Fruit fly (Drosophila melanogaster) whole organism, embryonic: ENCODE results near the gene TfIIA-S.
A peak's percentile ranks its signal among the peaks of the same experiment; 100 is the strongest.

ENCODE experiments used
- Ada2b ChIP-seq: fragments of 200-800 bp; sonication (Bioruptor generic); IDR thresholded peaks from 2 replicates; pipeline ENCODE4 v1.3.6; 2022; ENCODE audit warnings: missing biosample characterization, missing genetic modification characterization
- Antp ChIP-seq: fragments of 200-800 bp; sonication (Bioruptor generic); optimal IDR thresholded peaks from 3 replicates; lab custom pipeline; 2016; ENCODE audit warnings: missing biosample characterization, missing genetic modification characterization
- Blimp-1 ChIP-seq: fragments of 200-800 bp; sonication (Bioruptor generic); optimal IDR thresholded peaks from 3 replicates; lab custom pipeline; 2018; ENCODE audit warnings: missing biosample characterization, missing genetic modification characterization, mild to moderate bottlenecking, moderate library complexity, missing genetic modification reagents
- CG10543 ChIP-seq: fragments of 200-800 bp; sonication (Bioruptor generic); optimal IDR thresholded peaks from 3 replicates; lab custom pipeline; 2017; ENCODE audit warnings: missing biosample characterization, mild to moderate bottlenecking, missing genetic modification characterization, moderate library complexity
- CG13296 ChIP-seq: fragments of 200-800 bp; sonication (Bioruptor generic); optimal IDR thresholded peaks from 3 replicates; lab custom pipeline; 2018; ENCODE audit warnings: missing biosample characterization, mild to moderate bottlenecking, missing genetic modification characterization
- CG13775 ChIP-seq: fragments of 200-800 bp; sonication (Bioruptor generic); optimal IDR thresholded peaks from 3 replicates; lab custom pipeline; 2017; ENCODE audit warnings: missing biosample characterization, mild to moderate bottlenecking, missing genetic modification characterization
- CG14710 ChIP-seq: fragments of 200-800 bp; sonication (Bioruptor generic); optimal IDR thresholded peaks from 3 replicates; lab custom pipeline; 2019; ENCODE audit warnings: missing biosample characterization, mild to moderate bottlenecking, missing genetic modification characterization, moderate library complexity
- CG15601 ChIP-seq: fragments of 200-800 bp; sonication (Bioruptor generic); optimal IDR thresholded peaks from 3 replicates; lab custom pipeline; 2019; ENCODE audit warnings: missing biosample characterization, mild to moderate bottlenecking, missing genetic modification characterization, moderate library complexity
- CG16813 ChIP-seq: fragments of 200-800 bp; sonication (Bioruptor generic); IDR thresholded peaks from 3 replicates; pipeline ENCODE4 v1.3.6; 2022; ENCODE audit warnings: missing biosample characterization, missing genetic modification characterization; ENCODE audit not compliant: partially characterized antibody
- CG16815 ChIP-seq: fragments of 200-800 bp; sonication (Bioruptor generic); optimal IDR thresholded peaks from 3 replicates; lab custom pipeline; 2017; ENCODE audit warnings: missing biosample characterization, mild to moderate bottlenecking, missing genetic modification characterization
- CG17385 ChIP-seq: fragments of 200-800 bp; sonication (Bioruptor generic); optimal IDR thresholded peaks from 3 replicates; lab custom pipeline; 2018; ENCODE audit warnings: missing biosample characterization, mild to moderate bottlenecking, missing genetic modification characterization
- CG18262 ChIP-seq: fragments of 200-800 bp; optimal IDR thresholded peaks from 3 replicates; lab custom pipeline; 2019; ENCODE audit warnings: missing biosample characterization, mild to moderate bottlenecking, missing genetic modification characterization, moderate library complexity
- CG18476 ChIP-seq: fragments of 200-800 bp; sonication (Bioruptor generic); optimal IDR thresholded peaks from 2 replicates; lab custom pipeline; 2016; ENCODE audit warnings: missing biosample characterization, mild to moderate bottlenecking, missing genetic modification characterization
- CG2202 ChIP-seq: fragments of 200-800 bp; sonication (Bioruptor generic); optimal IDR thresholded peaks from 2 replicates; lab custom pipeline; 2018; ENCODE audit warnings: missing biosample characterization, mild to moderate bottlenecking, missing genetic modification characterization
- CG3838 ChIP-seq: fragments of 200-800 bp; sonication (Bioruptor generic); optimal IDR thresholded peaks from 3 replicates; lab custom pipeline; 2016; ENCODE audit warnings: missing biosample characterization, missing genetic modification characterization
- CG4854 ChIP-seq: fragments of 200-800 bp; sonication (Bioruptor generic); optimal IDR thresholded peaks from 2 replicates; lab custom pipeline; 2016; ENCODE audit warnings: missing biosample characterization, missing genetic modification characterization, inconsistent platforms
- CG6175 ChIP-seq: fragments of 200-800 bp; sonication (Bioruptor generic); IDR thresholded peaks from 3 replicates; pipeline ENCODE4 v1.3.6; 2022; ENCODE audit warnings: missing biosample characterization, missing genetic modification characterization
- CG6683 ChIP-seq: fragments of 200-800 bp; sonication (Bioruptor generic); optimal IDR thresholded peaks from 2 replicates; lab custom pipeline; 2017; ENCODE audit warnings: missing biosample characterization, mild to moderate bottlenecking, missing genetic modification characterization, missing genetic modification reagents
- CG7271 ChIP-seq: fragments of 200-800 bp; sonication (Bioruptor generic); optimal IDR thresholded peaks from 2 replicates; lab custom pipeline; 2018; ENCODE audit warnings: missing biosample characterization, mild to moderate bottlenecking, missing genetic modification characterization, moderate library complexity
- CG9817 ChIP-seq: fragments of 200-800 bp; sonication (Bioruptor generic); optimal IDR thresholded peaks from 2 replicates; lab custom pipeline; 2018; ENCODE audit warnings: missing biosample characterization, mild to moderate bottlenecking, missing genetic modification characterization, moderate library complexity
- CHES-1-like ChIP-seq: fragments of 200-800 bp; sonication (Bioruptor generic); optimal IDR thresholded peaks from 2 replicates; lab custom pipeline; 2016; ENCODE audit warnings: missing biosample characterization, missing genetic modification characterization
- CoRest ChIP-seq: fragments of 200-800 bp; sonication (Bioruptor generic); optimal IDR thresholded peaks from 3 replicates; lab custom pipeline; 2018; ENCODE audit warnings: missing biosample characterization, mild to moderate bottlenecking, missing genetic modification characterization, moderate library complexity
- D ChIP-seq, 2 experiments: fragments of 200-800 bp in 1 of 2; fragments of >200 bp in 1 of 2; sonication (Bioruptor generic) in 1 of 2; optimal IDR thresholded peaks; 2 replicates in 1 of 2; 3 replicates in 1 of 2; lab custom pipeline; 2017; ENCODE audit warnings: mild to moderate bottlenecking in 1 of 2, missing biosample characterization in 1 of 2, missing genetic modification characterization in 1 of 2, missing genetic modification reagents in 1 of 2
- D19B ChIP-seq: fragments of 200-800 bp; sonication (Bioruptor generic); optimal IDR thresholded peaks from 2 replicates; lab custom pipeline; 2017; ENCODE audit warnings: missing biosample characterization, mild to moderate bottlenecking, missing genetic modification characterization
- Dp ChIP-seq: fragments of 200-800 bp; sonication (Bioruptor generic); optimal IDR thresholded peaks from 2 replicates; lab custom pipeline; 2018; ENCODE audit warnings: missing biosample characterization, mild to moderate bottlenecking, missing genetic modification characterization, moderate library complexity
- Drgx ChIP-seq: fragments of 200-800 bp; sonication (Bioruptor generic); IDR thresholded peaks from 2 replicates; pipeline ENCODE4 v1.3.6; 2022; ENCODE audit warnings: missing biosample characterization, missing genetic modification characterization
- Hsf ChIP-seq: fragments of 200-800 bp; sonication (Bioruptor generic); optimal IDR thresholded peaks from 3 replicates; lab custom pipeline; 2016; ENCODE audit warnings: missing biosample characterization, missing genetic modification characterization
- Mrtf ChIP-seq: fragments of 200-800 bp; sonication (Bioruptor generic); IDR thresholded peaks from 3 replicates; pipeline ENCODE4 v1.3.6; 2022; ENCODE audit warnings: missing biosample characterization, missing genetic modification characterization
- Sry-β ChIP-seq: fragments of 200-800 bp; sonication (Bioruptor generic); optimal IDR thresholded peaks from 2 replicates; lab custom pipeline; 2018; ENCODE audit warnings: missing biosample characterization, mild to moderate bottlenecking, missing genetic modification characterization, moderate library complexity
- Tbp ChIP-seq: fragments of >200 bp; optimal IDR thresholded peaks from 2 replicates; lab custom pipeline; 2018; ENCODE audit warnings: missing biosample characterization, missing genetic modification characterization
- YL-1 ChIP-seq: fragments of 200-800 bp; sonication (Bioruptor generic); optimal IDR thresholded peaks from 3 replicates; lab custom pipeline; 2017; ENCODE audit warnings: missing biosample characterization, mild to moderate bottlenecking, missing genetic modification characterization
- ase ChIP-seq: fragments of 200-800 bp; sonication (Bioruptor generic); IDR thresholded peaks from 3 replicates; pipeline ENCODE4 v1.3.6; 2022; ENCODE audit warnings: missing biosample characterization, missing genetic modification characterization
- cad ChIP-seq: fragments of >200 bp; optimal IDR thresholded peaks from 2 replicates; lab custom pipeline; 2017; ENCODE audit warnings: missing biosample characterization, missing genetic modification characterization
- corto ChIP-seq: fragments of 200-800 bp; sonication (Bioruptor generic); optimal IDR thresholded peaks from 2 replicates; lab custom pipeline; 2016; ENCODE audit warnings: missing biosample characterization, mild to moderate bottlenecking, missing genetic modification characterization, moderate library complexity
- dmrt11E ChIP-seq: fragments of 200-800 bp; sonication (Bioruptor generic); optimal IDR thresholded peaks from 3 replicates; lab custom pipeline; 2018; ENCODE audit warnings: missing biosample characterization, mild to moderate bottlenecking, missing genetic modification characterization, moderate library complexity
- fd102C ChIP-seq: fragments of 200-800 bp; sonication (Bioruptor generic); optimal IDR thresholded peaks from 2 replicates; lab custom pipeline; 2018; ENCODE audit warnings: missing biosample characterization, mild to moderate bottlenecking, missing genetic modification characterization, moderate library complexity
- gfzf ChIP-seq: fragments of 200-800 bp; sonication (Bioruptor generic); optimal IDR thresholded peaks from 2 replicates; lab custom pipeline; 2016; ENCODE audit warnings: missing biosample characterization, mild to moderate bottlenecking, missing genetic modification characterization, moderate library complexity
- gro ChIP-seq: fragments of 200-800 bp; sonication (Bioruptor generic); optimal IDR thresholded peaks from 2 replicates; lab custom pipeline; 2016; ENCODE audit warnings: missing biosample characterization, missing genetic modification characterization
- gt ChIP-seq: fragments of 200-800 bp; sonication (Bioruptor generic); IDR thresholded peaks from 2 replicates; pipeline ENCODE4 v1.3.6; 2022; ENCODE audit warnings: missing biosample characterization, missing genetic modification characterization
- klu ChIP-seq: fragments of 200-800 bp; sonication (Bioruptor generic); IDR thresholded peaks from 2 replicates; pipeline ENCODE4 v1.3.6; 2022; ENCODE audit warnings: missing biosample characterization, missing genetic modification characterization
- lbe ChIP-seq: fragments of 200-800 bp; sonication (Bioruptor generic); optimal IDR thresholded peaks from 2 replicates; lab custom pipeline; 2016; ENCODE audit warnings: missing biosample characterization, mild to moderate bottlenecking, missing genetic modification characterization
- lilli ChIP-seq: fragments of 200-800 bp; sonication (Bioruptor generic); optimal IDR thresholded peaks from 3 replicates; lab custom pipeline; 2016; ENCODE audit warnings: missing biosample characterization, missing genetic modification characterization
- mam ChIP-seq: fragments of 200-800 bp; sonication (Bioruptor generic); optimal IDR thresholded peaks from 3 replicates; lab custom pipeline; 2016; ENCODE audit warnings: missing biosample characterization, missing genetic modification characterization
- schlank ChIP-seq: fragments of 200-800 bp; sonication (Bioruptor generic); optimal IDR thresholded peaks from 2 replicates; lab custom pipeline; 2018; ENCODE audit warnings: missing biosample characterization, mild to moderate bottlenecking, missing genetic modification characterization
- sens-2 ChIP-seq: fragments of 200-800 bp; sonication (Bioruptor generic); IDR thresholded peaks from 2 replicates; pipeline ENCODE4 v1.3.6; 2022; ENCODE audit warnings: missing biosample characterization, missing genetic modification characterization
- sima ChIP-seq: fragments of 200-800 bp; sonication (Bioruptor generic); optimal IDR thresholded peaks from 2 replicates; lab custom pipeline; 2016; ENCODE audit warnings: missing biosample characterization, missing genetic modification characterization
- sqz ChIP-seq: fragments of 200-800 bp; sonication (Bioruptor generic); optimal IDR thresholded peaks from 3 replicates; lab custom pipeline; 2018; ENCODE audit warnings: missing biosample characterization, mild to moderate bottlenecking, missing genetic modification characterization
- sr ChIP-seq: fragments of 200-800 bp; sonication (Bioruptor generic); IDR thresholded peaks from 3 replicates; pipeline ENCODE4 v1.3.6; 2022; ENCODE audit warnings: missing biosample characterization, missing genetic modification characterization
- vvl ChIP-seq: fragments of 200-800 bp; sonication (Bioruptor generic); IDR thresholded peaks from 2 replicates; pipeline ENCODE4 v1.3.6; 2022; ENCODE audit warnings: missing biosample characterization, missing genetic modification characterization

TfIIA-S gene

DNA sequence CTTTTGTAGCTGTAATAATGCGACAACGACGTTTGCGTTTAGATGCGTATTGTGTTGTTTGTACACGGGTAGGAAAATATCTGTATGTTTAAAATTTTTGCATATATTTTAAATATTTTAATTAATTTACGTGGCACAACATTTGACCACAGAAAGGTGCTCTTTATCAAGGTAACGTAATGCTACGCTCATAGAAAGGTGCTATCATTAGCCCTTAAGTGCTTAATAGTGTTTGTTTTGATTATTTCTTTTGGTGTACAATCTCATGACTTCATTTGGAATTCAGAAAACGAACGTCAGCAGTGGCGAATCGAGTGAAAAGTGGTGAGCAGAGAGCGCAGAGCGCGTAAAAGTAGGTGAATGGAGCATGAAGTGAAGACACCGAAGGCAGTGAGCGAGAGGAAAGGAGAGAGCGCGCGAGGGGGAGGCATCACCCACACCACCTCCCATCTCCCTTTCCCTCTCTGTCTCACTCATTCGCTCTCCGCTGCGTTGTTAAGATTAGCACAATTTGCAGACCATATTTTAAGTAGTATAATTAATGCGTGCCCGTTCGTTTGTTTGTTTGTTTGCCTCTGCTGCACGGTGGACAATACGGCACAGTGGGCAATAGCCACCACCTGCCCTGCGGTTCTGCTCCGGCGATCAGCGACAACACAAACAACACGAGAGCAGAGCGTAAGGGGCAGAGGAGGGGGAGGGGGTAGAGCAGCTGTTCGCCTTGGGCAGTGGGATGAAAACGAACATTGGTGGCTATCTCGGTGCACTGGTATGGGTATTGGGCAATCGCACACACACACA lies 31.0 kb upstream of the TfIIA-S start (continued):
- no peak for TF ChIP-seq CG14710
- no peak for TF ChIP-seq CG2202 (tag; lab: Kevin White, UChicago)
- no peak for TF ChIP-seq gt (GFP tag; lab: Robert Waterston, UW)
- peak; percentile 21 for TF ChIP-seq lbe (GFP tag; lab: Kevin White, UChicago)
- no peak for TF ChIP-seq dmrt11E (tag; lab: Kevin White, UChicago)
- TF ChIP-seq gfzf (GFP tag; lab: Kevin White, UChicago) = no peak
- TF ChIP-seq klu (GFP tag; lab: Robert Waterston, UW) = peak; percentile 58; the same call in 1 of the 2 replicates
- TF ChIP-seq CG7271 = no peak
- peak; percentile 37 for TF ChIP-seq CoRest (tag; lab: Kevin White, UChicago)
- TF ChIP-seq lilli = no peak
- no peak; the same call in 2 of the 3 replicates for TF ChIP-seq CG6175 (GFP tag; lab: Robert Waterston, UW)
- no peak for TF ChIP-seq sima (GFP tag; lab: Kevin White, UChicago)
- peak; percentile 1 for TF ChIP-seq mam (GFP tag; lab: Kevin White, UChicago)
- no peak for TF ChIP-seq Hsf (GFP tag; lab: Kevin White, UChicago)
- no peak for TF ChIP-seq CHES-1-like
- no peak for TF ChIP-seq sens-2 (GFP tag; lab: Robert Waterston, UW)
- peak; percentile 71 for TF ChIP-seq vvl (GFP tag; lab: Robert Waterston, UW)
- peak; percentile 74 for TF ChIP-seq Drgx
- no peak for TF ChIP-seq YL-1 (GFP tag; lab: Kevin White, UChicago)
- TF ChIP-seq Ada2b (GFP tag; lab: Robert Waterston, UW) = peak; percentile 46
- no peak for TF ChIP-seq fd102C (GFP tag; lab: Kevin White, UChicago)
- TF ChIP-seq Antp (GFP tag; lab: Kevin White, UChicago) = no peak
- no peak for TF ChIP-seq CG4854 (GFP tag; lab: Kevin White, UChicago)
- no peak for TF ChIP-seq Tbp (GFP tag; lab: Kevin White, UChicago)
- no peak for TF ChIP-seq cad (GFP tag; lab: Kevin White, UChicago)
- TF ChIP-seq Dp = no peak
- TF ChIP-seq ase (GFP tag; lab: Robert Waterston, UW) = 0 out of 3 replicates have a peak, but pooled peaks have one; percentile 27
- TF ChIP-seq CG9817 (tag; lab: Kevin White, UChicago) = peak; percentile 32
- no peak for TF ChIP-seq CG16815 (GFP tag; lab: Kevin White, UChicago)
- TF ChIP-seq sr (GFP tag; lab: Robert Waterston, UW) = peak; percentile 79
- TF ChIP-seq CG13775 (GFP tag; lab: Kevin White, UChicago) = peak; percentile 10
- peak; percentile 93 for TF ChIP-seq CG10543
- peak; percentile 26 for TF ChIP-seq CG18262
- TF ChIP-seq CG16813 = no peak
- no peak for TF ChIP-seq D19B (GFP tag; lab: Kevin White, UChicago)
- peak; percentile 19 for TF ChIP-seq schlank (tag; lab: Kevin White, UChicago)
- no peak for TF ChIP-seq Mrtf (GFP tag; lab: Robert Waterston, UW)
- no peak for TF ChIP-seq CG13296 (GFP tag; lab: Kevin White, UChicago)
- no peak for TF ChIP-seq D (optimal IDR thresholded peaks at IDR 0.05; lab: Kevin White, UChicago)
- peak; percentile 20 for TF ChIP-seq D (GFP tag; optimal IDR thresholded peaks at IDR 0.05; lab: Kevin White, UChicago)
- TF ChIP-seq corto (GFP tag; lab: Kevin White, UChicago) = no peak
- TF ChIP-seq Blimp-1 (GFP tag; lab: Kevin White, UChicago) = peak; percentile 38
- TF ChIP-seq sqz = peak; percentile 9
- TF ChIP-seq CG3838 (GFP tag; lab: Kevin White, UChicago) = no peak
- no peak for TF ChIP-seq Sry-β (GFP tag; lab: Kevin White, UChicago)
- peak; percentile 18 for TF ChIP-seq CG17385
- TF ChIP-seq CG18476 (GFP tag; lab: Kevin White, UChicago) = peak; percentile 15
- no peak for TF ChIP-seq gro (GFP tag; lab: Kevin White, UChicago)
- TF ChIP-seq CG15601 (tag; lab: Kevin White, UChicago) = no peak
- no peak for TF ChIP-seq CG6683
